Fruit fly (Drosophila melanogaster) whole organism, embryonic: ENCODE results near the gene CG6290.
A peak's percentile ranks its signal among the peaks of the same experiment; 100 is the strongest.

Source experiments
- ATbp ChIP-seq: fragments of 200-800 bp; sonication (Bioruptor generic); optimal IDR thresholded peaks from 2 replicates; lab custom pipeline; 2017; ENCODE audit warnings: missing biosample characterization, mild to moderate bottlenecking, missing genetic modification characterization, missing genetic modification reagents
- CG10979 ChIP-seq: fragments of 200-800 bp; sonication (Bioruptor generic); optimal IDR thresholded peaks from 2 replicates; lab custom pipeline; 2018; ENCODE audit warnings: missing biosample characterization, mild to moderate bottlenecking, missing genetic modification characterization, moderate library complexity
- CG11504 ChIP-seq: fragments of 200-800 bp; sonication (Bioruptor generic); optimal IDR thresholded peaks from 3 replicates; lab custom pipeline; 2019; ENCODE audit warnings: missing biosample characterization, mild to moderate bottlenecking, missing genetic modification characterization, moderate library complexity
- CG11560 ChIP-seq: fragments of 200-800 bp; sonication (Bioruptor generic); IDR thresholded peaks from 3 replicates; pipeline ENCODE4 v1.3.6; 2022; ENCODE audit warnings: missing biosample characterization, missing genetic modification characterization
- CG13775 ChIP-seq: fragments of 200-800 bp; sonication (Bioruptor generic); optimal IDR thresholded peaks from 3 replicates; lab custom pipeline; 2017; ENCODE audit warnings: missing biosample characterization, mild to moderate bottlenecking, missing genetic modification characterization
- CG14441 ChIP-seq: fragments of 200-800 bp; sonication (Bioruptor generic); IDR thresholded peaks from 2 replicates; pipeline ENCODE4 v1.3.6; 2022; ENCODE audit warnings: missing biosample characterization, missing genetic modification characterization
- CG1529 ChIP-seq: fragments of 200-800 bp; sonication (Bioruptor generic); optimal IDR thresholded peaks from 3 replicates; lab custom pipeline; 2018; ENCODE audit warnings: missing biosample characterization, missing genetic modification characterization
- CG2116 ChIP-seq: fragments of 200-800 bp; sonication (Bioruptor generic); optimal IDR thresholded peaks from 3 replicates; lab custom pipeline; 2018; ENCODE audit warnings: missing biosample characterization, mild to moderate bottlenecking, missing genetic modification characterization
- CG2120 ChIP-seq: fragments of 200-800 bp; sonication (Bioruptor generic); optimal IDR thresholded peaks from 3 replicates; lab custom pipeline; 2016; ENCODE audit warnings: missing biosample characterization, missing genetic modification characterization
- CG2199 ChIP-seq: fragments of 200-800 bp; sonication (Bioruptor generic); IDR thresholded peaks from 3 replicates; pipeline ENCODE4 v1.3.6; 2022; ENCODE audit warnings: missing biosample characterization, missing genetic modification characterization
- CG30403 ChIP-seq: fragments of 200-800 bp; sonication (Bioruptor generic); optimal IDR thresholded peaks from 3 replicates; lab custom pipeline; 2016; ENCODE audit warnings: missing biosample characterization, missing genetic modification characterization
- CG4404 ChIP-seq: fragments of 200-800 bp; sonication (Bioruptor generic); IDR thresholded peaks from 2 replicates; pipeline ENCODE4 v1.3.6; 2022; ENCODE audit warnings: missing biosample characterization, missing genetic modification characterization
- CG4424 ChIP-seq: fragments of 200-800 bp; sonication (Bioruptor generic); optimal IDR thresholded peaks from 3 replicates; lab custom pipeline; 2016; ENCODE audit warnings: missing biosample characterization, missing genetic modification characterization
- CG6254 ChIP-seq: fragments of 200-800 bp; sonication (Bioruptor generic); optimal IDR thresholded peaks from 3 replicates; lab custom pipeline; 2017; ENCODE audit warnings: mild to moderate bottlenecking, missing biosample characterization, missing genetic modification reagents, missing genetic modification characterization
- CG6813 ChIP-seq: fragments of 200-800 bp; sonication (Bioruptor generic); optimal IDR thresholded peaks from 2 replicates; lab custom pipeline; 2017; ENCODE audit warnings: missing biosample characterization, missing genetic modification characterization, mild to moderate bottlenecking, moderate library complexity, missing genetic modification reagents
- CG7839 ChIP-seq: fragments of 200-800 bp; sonication (Bioruptor generic); optimal IDR thresholded peaks from 3 replicates; lab custom pipeline; 2018; ENCODE audit warnings: missing biosample characterization, mild to moderate bottlenecking, missing genetic modification characterization, moderate library complexity
- CG7987 ChIP-seq: fragments of 200-800 bp; sonication (Bioruptor generic); optimal IDR thresholded peaks from 2 replicates; lab custom pipeline; 2018; ENCODE audit warnings: missing biosample characterization, mild to moderate bottlenecking, missing genetic modification characterization, moderate library complexity
- CG8281 ChIP-seq: fragments of 200-800 bp; sonication (Bioruptor generic); optimal IDR thresholded peaks from 2 replicates; lab custom pipeline; 2018; ENCODE audit warnings: missing biosample characterization, mild to moderate bottlenecking, missing genetic modification characterization, moderate library complexity
- CG8924 ChIP-seq: fragments of 200-800 bp; optimal IDR thresholded peaks from 3 replicates; lab custom pipeline; 2019; ENCODE audit warnings: missing biosample characterization, mild to moderate bottlenecking, missing genetic modification characterization, moderate library complexity
- CG9817 ChIP-seq: fragments of 200-800 bp; sonication (Bioruptor generic); optimal IDR thresholded peaks from 2 replicates; lab custom pipeline; 2018; ENCODE audit warnings: missing biosample characterization, mild to moderate bottlenecking, missing genetic modification characterization, moderate library complexity
- Deaf1 ChIP-seq: fragments of 200-800 bp; optimal IDR thresholded peaks from 3 replicates; lab custom pipeline; 2019; ENCODE audit warnings: missing biosample characterization, mild to moderate bottlenecking, missing genetic modification characterization, moderate library complexity
- Doc3 ChIP-seq: fragments of 200-800 bp; sonication (Bioruptor generic); IDR thresholded peaks from 3 replicates; pipeline ENCODE4 v1.3.6; 2022; ENCODE audit warnings: missing biosample characterization, missing genetic modification characterization; ENCODE audit not compliant: partially characterized antibody
- Dp ChIP-seq: fragments of 200-800 bp; sonication (Bioruptor generic); optimal IDR thresholded peaks from 2 replicates; lab custom pipeline; 2018; ENCODE audit warnings: missing biosample characterization, mild to moderate bottlenecking, missing genetic modification characterization, moderate library complexity
- E2f1 ChIP-seq: fragments of 200-800 bp; sonication (Bioruptor generic); IDR thresholded peaks from 2 replicates; pipeline ENCODE4 v1.3.6; 2022; ENCODE audit warnings: missing biosample characterization, missing genetic modification characterization
- Elba2 ChIP-seq: fragments of 200-800 bp; sonication (Bioruptor generic); optimal IDR thresholded peaks from 3 replicates; lab custom pipeline; 2016; ENCODE audit warnings: missing biosample characterization, missing genetic modification characterization
- GATAe ChIP-seq: fragments of 200-800 bp; sonication (Bioruptor generic); conservative IDR thresholded peaks from 2 replicates; pipeline ENCODE4 v1.3.6; 2022; ENCODE audit warnings: missing biosample characterization, missing genetic modification characterization
- HLHmδ ChIP-seq: fragments of 200-800 bp; sonication (Bioruptor generic); optimal IDR thresholded peaks from 2 replicates; lab custom pipeline; 2018; ENCODE audit warnings: missing biosample characterization, mild to moderate bottlenecking, missing genetic modification characterization, moderate library complexity
- Hand ChIP-seq: fragments of 200-800 bp; sonication (Bioruptor generic); optimal IDR thresholded peaks from 2 replicates; lab custom pipeline; 2017; ENCODE audit warnings: mild to moderate bottlenecking, missing biosample characterization, missing genetic modification reagents, missing genetic modification characterization
- Hey ChIP-seq: fragments of 200-800 bp; sonication (Bioruptor generic); optimal IDR thresholded peaks from 3 replicates; lab custom pipeline; 2018; ENCODE audit warnings: missing biosample characterization, mild to moderate bottlenecking, missing genetic modification characterization
- Hr78 ChIP-seq, 2 experiments: fragments of 200-800 bp in 1 of 2; fragments of >200 bp in 1 of 2; sonication (Bioruptor generic) in 1 of 2; optimal IDR thresholded peaks; 2 replicates each; lab custom pipeline; 2017 to 2019; ENCODE audit warnings: missing biosample characterization in 2 of 2, missing genetic modification characterization in 2 of 2, mild to moderate bottlenecking in 1 of 2, moderate library complexity in 1 of 2
- Opbp ChIP-seq: fragments of 200-800 bp; sonication (Bioruptor generic); IDR thresholded peaks from 3 replicates; pipeline ENCODE4 v1.3.6; 2022; ENCODE audit warnings: missing biosample characterization, missing genetic modification characterization; ENCODE audit not compliant: partially characterized antibody
- Six4 ChIP-seq: fragments of 200-800 bp; sonication (Bioruptor generic); optimal IDR thresholded peaks from 2 replicates; lab custom pipeline; 2016; ENCODE audit warnings: missing biosample characterization, missing genetic modification characterization
- Sry-δ ChIP-seq: fragments of 200-800 bp; sonication (Bioruptor generic); optimal IDR thresholded peaks from 2 replicates; lab custom pipeline; 2016; ENCODE audit warnings: missing biosample characterization, missing genetic modification characterization
- TFAM ChIP-seq: fragments of 200-800 bp; sonication (Bioruptor generic); optimal IDR thresholded peaks from 2 replicates; lab custom pipeline; 2017; ENCODE audit warnings: missing biosample characterization, missing genetic modification characterization, inconsistent platforms
- Taf1 ChIP-seq: fragments of 200-800 bp; sonication (Bioruptor generic); IDR thresholded peaks from 2 replicates; pipeline ENCODE4 v1.3.6; 2022; ENCODE audit warnings: missing biosample characterization, missing genetic modification characterization
- ab ChIP-seq: fragments of 200-800 bp; sonication (Bioruptor generic); optimal IDR thresholded peaks from 2 replicates; lab custom pipeline; 2016; ENCODE audit warnings: missing biosample characterization, missing genetic modification characterization
- ash1 ChIP-seq: fragments of 200-800 bp; sonication (Bioruptor generic); optimal IDR thresholded peaks from 2 replicates; lab custom pipeline; 2018; ENCODE audit warnings: missing biosample characterization, mild to moderate bottlenecking, missing genetic modification characterization
- bsh ChIP-seq, 2 experiments: fragments of 200-800 bp; sonication (Bioruptor generic); optimal IDR thresholded peaks; 2 replicates each; lab custom pipeline; 2017 to 2018; ENCODE audit warnings: mild to moderate bottlenecking in 2 of 2, missing biosample characterization in 2 of 2, missing genetic modification characterization in 2 of 2, moderate library complexity in 1 of 2
- da ChIP-seq: fragments of 200-800 bp; sonication (Bioruptor generic); optimal IDR thresholded peaks from 2 replicates; lab custom pipeline; 2016; ENCODE audit warnings: missing biosample characterization, missing genetic modification characterization
- fd102C ChIP-seq: fragments of 200-800 bp; sonication (Bioruptor generic); optimal IDR thresholded peaks from 2 replicates; lab custom pipeline; 2018; ENCODE audit warnings: missing biosample characterization, mild to moderate bottlenecking, missing genetic modification characterization, moderate library complexity
- hb ChIP-seq: fragments of 200-800 bp; sonication (Bioruptor generic); IDR thresholded peaks from 3 replicates; pipeline ENCODE4 v1.3.6; 2022; ENCODE audit warnings: missing biosample characterization, missing genetic modification characterization; ENCODE audit not compliant: partially characterized antibody
- lola ChIP-seq, 3 experiments: fragments of >200 bp in 2 of 3; fragments of 200-800 bp in 1 of 3; sonication (Bioruptor generic) in 1 of 3; optimal IDR thresholded peaks; 2 replicates each; lab custom pipeline; 2017 to 2019; ENCODE audit warnings: missing biosample characterization in 3 of 3, missing genetic modification characterization in 3 of 3, mild to moderate bottlenecking in 1 of 3, moderate library complexity in 1 of 3
- nau ChIP-seq: fragments of 200-800 bp; sonication (Bioruptor generic); optimal IDR thresholded peaks from 3 replicates; lab custom pipeline; 2017; ENCODE audit warnings: missing biosample characterization, mild to moderate bottlenecking, missing genetic modification characterization, missing genetic modification reagents
- nerfin-1 ChIP-seq: fragments of 200-800 bp; sonication (Bioruptor generic); optimal IDR thresholded peaks from 3 replicates; lab custom pipeline; 2019; ENCODE audit warnings: missing biosample characterization, mild to moderate bottlenecking, missing genetic modification characterization, moderate library complexity
- pb ChIP-seq: fragments of 200-800 bp; sonication (Bioruptor generic); optimal IDR thresholded peaks from 3 replicates; lab custom pipeline; 2016; ENCODE audit warnings: missing biosample characterization, missing genetic modification characterization
- schlank ChIP-seq: fragments of 200-800 bp; sonication (Bioruptor generic); optimal IDR thresholded peaks from 2 replicates; lab custom pipeline; 2018; ENCODE audit warnings: missing biosample characterization, mild to moderate bottlenecking, missing genetic modification characterization
- slbo ChIP-seq: fragments of 200-800 bp; sonication (Bioruptor generic); IDR thresholded peaks from 2 replicates; pipeline ENCODE4 v1.3.6; 2022; ENCODE audit warnings: missing biosample characterization, missing genetic modification characterization
- slou ChIP-seq: fragments of 200-800 bp; sonication (Bioruptor generic); optimal IDR thresholded peaks from 3 replicates; lab custom pipeline; 2016; ENCODE audit warnings: missing biosample characterization, missing genetic modification characterization
- sna ChIP-seq: fragments of 200-800 bp; sonication (Bioruptor generic); IDR thresholded peaks from 2 replicates; pipeline ENCODE4 v1.3.6; 2022; ENCODE audit warnings: missing biosample characterization, missing genetic modification characterization; ENCODE audit not compliant: partially characterized antibody
- ssp ChIP-seq: fragments of 200-800 bp; sonication (Bioruptor generic); IDR thresholded peaks from 2 replicates; pipeline ENCODE4 v1.3.6; 2022; ENCODE audit warnings: missing biosample characterization, missing genetic modification characterization

Gene CG6290

DNA sequence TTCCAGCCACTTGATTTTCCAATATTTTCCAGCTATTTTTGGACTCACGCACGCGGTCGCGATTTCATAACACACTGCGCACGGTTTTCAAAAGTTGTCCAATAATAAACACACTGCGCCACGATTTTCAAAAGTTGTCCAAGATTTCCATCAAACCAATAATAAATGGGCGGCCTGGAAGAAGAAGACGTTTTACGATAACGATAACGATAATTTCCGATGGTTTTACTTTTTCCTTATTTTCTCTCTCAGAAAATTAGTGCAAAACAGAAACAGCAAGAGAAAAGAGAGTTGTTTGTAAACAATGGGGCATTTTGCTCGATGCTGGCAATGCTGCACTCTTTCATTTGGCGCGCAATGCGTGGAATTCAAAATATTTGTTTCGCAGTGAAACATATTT, 27.4 kb upstream of the CG6290 start, which contains the start of gene Nt5b (continued):
- TF ChIP-seq schlank (tag; lab: Kevin White, UChicago): no peak
- no peak for TF ChIP-seq Sry-δ (GFP tag; lab: Kevin White, UChicago)
- TF ChIP-seq nerfin-1 (tag; lab: Kevin White, UChicago): no peak
- peak; percentile 79 for TF ChIP-seq Dp (GFP tag; lab: Kevin White, UChicago)
- no peak for TF ChIP-seq Opbp (GFP tag; lab: Robert Waterston, UW)
- no peak for TF ChIP-seq Deaf1 (tag; lab: Kevin White, UChicago)
- no peak for TF ChIP-seq GATAe
- no peak for TF ChIP-seq CG4424 (GFP tag; lab: Kevin White, UChicago)
- 0 out of 3 replicates have a peak, but pooled peaks have one; percentile 38 for TF ChIP-seq Doc3 (GFP tag; lab: Robert Waterston, UW)
- TF ChIP-seq CG4404 (GFP tag; lab: Robert Waterston, UW): no peak
- TF ChIP-seq ssp (GFP tag; lab: Robert Waterston, UW): no peak
- no peak for TF ChIP-seq CG13775 (GFP tag; lab: Kevin White, UChicago)
- TF ChIP-seq bsh (GFP tag; optimal IDR thresholded peaks at IDR 0.05; lab: Kevin White, UChicago): no peak
- no peak for TF ChIP-seq Hand
- no peak for TF ChIP-seq CG30403 (GFP tag; lab: Kevin White, UChicago)
- TF ChIP-seq CG14441 (GFP tag; lab: Robert Waterston, UW): no peak
- TF ChIP-seq Six4 (GFP tag; lab: Kevin White, UChicago): no peak
- no peak for TF ChIP-seq CG8924 (tag; lab: Kevin White, UChicago)
- no peak for TF ChIP-seq TFAM (GFP tag; lab: Kevin White, UChicago)
- no peak for TF ChIP-seq Elba2 (GFP tag; lab: Kevin White, UChicago)
- no peak for TF ChIP-seq HLHmδ (GFP tag; lab: Kevin White, UChicago)
- TF ChIP-seq CG11504 (tag; lab: Kevin White, UChicago): no peak
- no peak for TF ChIP-seq CG6254 (GFP tag; lab: Kevin White, UChicago)
- no peak for TF ChIP-seq slbo (GFP tag; lab: Robert Waterston, UW)
- no peak for TF ChIP-seq slou (GFP tag; lab: Kevin White, UChicago)
- no peak for TF ChIP-seq lola (GFP tag; optimal IDR thresholded peaks at IDR 0.05; lab: Kevin White, UChicago)
- TF ChIP-seq sna (GFP tag; lab: Robert Waterston, UW): peak; percentile 19; the same call in 1 of the 2 replicates
- no peak for TF ChIP-seq CG2120 (GFP tag; lab: Kevin White, UChicago)
- no peak for TF ChIP-seq ATbp
- TF ChIP-seq Taf1: no peak
- no peak for TF ChIP-seq pb
- no peak for TF ChIP-seq ash1 (GFP tag; lab: Kevin White, UChicago)
- TF ChIP-seq CG7987 (GFP tag; lab: Kevin White, UChicago): no peak
- TF ChIP-seq da (GFP tag; lab: Kevin White, UChicago): no peak
- no peak for TF ChIP-seq CG1529
- TF ChIP-seq CG10979 (tag; lab: Kevin White, UChicago): no peak
- TF ChIP-seq CG7839 (tag; lab: Kevin White, UChicago): no peak
- no peak for TF ChIP-seq fd102C
- TF ChIP-seq nau (GFP tag; lab: Kevin White, UChicago): no peak
- no peak for TF ChIP-seq CG11560 (tag; lab: Robert Waterston, UW)
- no peak for TF ChIP-seq CG8281 (tag; lab: Kevin White, UChicago)
- TF ChIP-seq Hr78 (GFP tag; optimal IDR thresholded peaks at IDR 0.05; lab: Kevin White, UChicago): no peak
- TF ChIP-seq ab (GFP tag; lab: Kevin White, UChicago): no peak
- TF ChIP-seq CG2116 (GFP tag; lab: Kevin White, UChicago): peak; percentile 15
- no peak for TF ChIP-seq CG2199 (GFP tag; lab: Robert Waterston, UW)
- no peak for TF ChIP-seq Hey (tag; lab: Kevin White, UChicago)
- no peak for TF ChIP-seq hb (GFP tag; lab: Robert Waterston, UW)
- no peak for TF ChIP-seq CG9817 (tag; lab: Kevin White, UChicago)
- TF ChIP-seq CG6813: no peak
- no peak for TF ChIP-seq E2f1 (GFP tag; lab: Robert Waterston, UW)
